Fruit fly (Drosophila melanogaster) whole organism, embryonic: ENCODE results near the gene Sgs5bis.

Experiments
- ATbp ChIP-seq: fragments of 200-800 bp; sonication (Bioruptor generic); optimal IDR thresholded peaks from 2 replicates; lab custom pipeline; 2017; ENCODE audit warnings: missing biosample characterization, mild to moderate bottlenecking, missing genetic modification characterization, missing genetic modification reagents
- Awh ChIP-seq: fragments of 200-800 bp; sonication (Bioruptor generic); IDR thresholded peaks from 2 replicates; pipeline ENCODE4, ENCODE4 v1.3.6; 2022; ENCODE audit warnings: missing biosample characterization, missing genetic modification characterization
- CG10431 ChIP-seq: fragments of 200-800 bp; sonication (Bioruptor generic); optimal IDR thresholded peaks from 3 replicates; lab custom pipeline; 2018; ENCODE audit warnings: missing biosample characterization, mild to moderate bottlenecking, missing genetic modification characterization
- CG12219 ChIP-seq: fragments of 200-800 bp; sonication (Bioruptor generic); optimal IDR thresholded peaks from 3 replicates; lab custom pipeline; 2018; ENCODE audit warnings: missing biosample characterization, mild to moderate bottlenecking, missing genetic modification characterization
- CG12236 ChIP-seq: fragments of 200-800 bp; sonication (Bioruptor generic); optimal IDR thresholded peaks from 2 replicates; lab custom pipeline; 2016; ENCODE audit warnings: missing biosample characterization, missing genetic modification characterization
- CG13287 ChIP-seq: fragments of 200-800 bp; sonication (Bioruptor generic); IDR thresholded peaks from 2 replicates; pipeline ENCODE4 v1.3.6; 2022; ENCODE audit warnings: missing biosample characterization, missing genetic modification characterization; ENCODE audit not compliant: partially characterized antibody
- CG13894 ChIP-seq: fragments of 200-800 bp; sonication (Bioruptor generic); optimal IDR thresholded peaks from 3 replicates; lab custom pipeline; 2018; ENCODE audit warnings: missing biosample characterization, mild to moderate bottlenecking, missing genetic modification characterization, moderate library complexity
- CG15073 ChIP-seq: fragments of 200-800 bp; sonication (Bioruptor generic); optimal IDR thresholded peaks from 2 replicates; lab custom pipeline; 2016; ENCODE audit warnings: missing biosample characterization, missing genetic modification characterization
- CG15696 ChIP-seq: fragments of 200-800 bp; sonication (Bioruptor generic); optimal IDR thresholded peaks from 2 replicates; lab custom pipeline; 2019; ENCODE audit warnings: missing biosample characterization, mild to moderate bottlenecking, missing genetic modification characterization, moderate library complexity
- CG17361 ChIP-seq: fragments of 200-800 bp; sonication (Bioruptor generic); IDR thresholded peaks from 3 replicates; pipeline ENCODE4 v1.3.6; 2022; ENCODE audit warnings: missing biosample characterization, missing genetic modification characterization
- CG18011 ChIP-seq: fragments of 200-800 bp; sonication (Bioruptor generic); optimal IDR thresholded peaks from 2 replicates; lab custom pipeline; 2017; ENCODE audit warnings: missing biosample characterization, missing genetic modification characterization, mild to moderate bottlenecking, moderate library complexity, missing genotype
- CG18599 ChIP-seq: fragments of 200-800 bp; sonication (Bioruptor generic); optimal IDR thresholded peaks from 3 replicates; lab custom pipeline; 2017; ENCODE audit warnings: missing biosample characterization, missing genetic modification characterization, mild to moderate bottlenecking, moderate library complexity, missing genetic modification reagents
- CG3281 ChIP-seq: fragments of 200-800 bp; sonication (Bioruptor generic); optimal IDR thresholded peaks from 3 replicates; lab custom pipeline; 2017; ENCODE audit warnings: missing biosample characterization, mild to moderate bottlenecking, missing genetic modification characterization
- CG34224 ChIP-seq: fragments of 200-800 bp; sonication (Bioruptor generic); IDR thresholded peaks from 3 replicates; pipeline ENCODE4 v1.3.6; 2022; ENCODE audit warnings: missing biosample characterization, missing genetic modification characterization; ENCODE audit not compliant: partially characterized antibody
- CG3847 ChIP-seq: fragments of 200-800 bp; sonication (Bioruptor generic); IDR thresholded peaks from 2 replicates; pipeline ENCODE4 v1.3.6; 2022; ENCODE audit warnings: missing biosample characterization, missing genetic modification characterization
- CG4282 ChIP-seq: fragments of 200-800 bp; sonication (Bioruptor generic); optimal IDR thresholded peaks from 2 replicates; lab custom pipeline; 2016; ENCODE audit warnings: missing biosample characterization, missing genetic modification characterization
- CG43689 ChIP-seq: fragments of 200-800 bp; sonication (Bioruptor generic); IDR thresholded peaks from 2 replicates; pipeline ENCODE4 v1.3.6; 2022; ENCODE audit warnings: missing biosample characterization, missing genetic modification characterization
- CG5953 ChIP-seq: fragments of 200-800 bp; sonication (Bioruptor generic); IDR thresholded peaks from 2 replicates; pipeline ENCODE4 v1.3.6; 2022; ENCODE audit warnings: missing biosample characterization, missing genetic modification characterization
- CG6854 ChIP-seq: fragments of 200-800 bp; sonication (Bioruptor generic); optimal IDR thresholded peaks from 3 replicates; lab custom pipeline; 2017; ENCODE audit warnings: missing biosample characterization, mild to moderate bottlenecking, missing genetic modification characterization
- CG8478 ChIP-seq: fragments of >200 bp; optimal IDR thresholded peaks from 2 replicates; lab custom pipeline; 2018
- CG9437 ChIP-seq: fragments of 200-800 bp; sonication (Bioruptor generic); optimal IDR thresholded peaks from 2 replicates; lab custom pipeline; 2018; ENCODE audit warnings: missing biosample characterization, mild to moderate bottlenecking, missing genetic modification characterization
- Dfd ChIP-seq, 2 experiments: fragments of >200 bp; optimal IDR thresholded peaks; 2 replicates each; lab custom pipeline; 2017; ENCODE audit warnings: missing biosample characterization in 2 of 2, missing genetic modification characterization in 2 of 2
- Dp ChIP-seq: fragments of 200-800 bp; sonication (Bioruptor generic); optimal IDR thresholded peaks from 2 replicates; lab custom pipeline; 2018; ENCODE audit warnings: missing biosample characterization, mild to moderate bottlenecking, missing genetic modification characterization, moderate library complexity
- Gug ChIP-seq: fragments of 200-800 bp; sonication (Bioruptor generic); IDR thresholded peaks from 4 replicates; pipeline ENCODE4 v1.3.6; 2022; ENCODE audit warnings: missing biosample characterization, missing genetic modification characterization
- Hr51 ChIP-seq, 2 experiments: fragments of 200-800 bp; sonication (Bioruptor generic); optimal IDR thresholded peaks; 2 replicates in 1 of 2; 3 replicates in 1 of 2; lab custom pipeline; 2016 to 2018; ENCODE audit warnings: missing biosample characterization in 2 of 2, missing genetic modification characterization in 2 of 2, mild to moderate bottlenecking in 1 of 2, moderate library complexity in 1 of 2
- Hr78 ChIP-seq, 2 experiments: fragments of 200-800 bp in 1 of 2; fragments of >200 bp in 1 of 2; sonication (Bioruptor generic) in 1 of 2; optimal IDR thresholded peaks; 2 replicates each; lab custom pipeline; 2017 to 2019; ENCODE audit warnings: missing biosample characterization in 2 of 2, missing genetic modification characterization in 2 of 2, mild to moderate bottlenecking in 1 of 2, moderate library complexity in 1 of 2
- Hsf ChIP-seq: fragments of 200-800 bp; sonication (Bioruptor generic); optimal IDR thresholded peaks from 3 replicates; lab custom pipeline; 2016; ENCODE audit warnings: missing biosample characterization, missing genetic modification characterization
- NC2α ChIP-seq: fragments of 200-800 bp; sonication (Bioruptor generic); optimal IDR thresholded peaks from 2 replicates; lab custom pipeline; 2016; ENCODE audit warnings: missing biosample characterization, missing genetic modification characterization
- Nf-YB ChIP-seq: fragments of 200-800 bp; sonication (Bioruptor generic); optimal IDR thresholded peaks from 3 replicates; lab custom pipeline; 2019; ENCODE audit warnings: missing biosample characterization, mild to moderate bottlenecking, missing genetic modification characterization, moderate library complexity
- TFAM ChIP-seq: fragments of 200-800 bp; sonication (Bioruptor generic); optimal IDR thresholded peaks from 2 replicates; lab custom pipeline; 2017; ENCODE audit warnings: missing biosample characterization, missing genetic modification characterization, inconsistent platforms
- abd-A ChIP-seq: fragments of 200-800 bp; sonication (Bioruptor generic); optimal IDR thresholded peaks from 3 replicates; lab custom pipeline; 2019; ENCODE audit warnings: missing biosample characterization, mild to moderate bottlenecking, missing genetic modification characterization, moderate library complexity
- bbx ChIP-seq: fragments of 200-800 bp; sonication (Bioruptor generic); IDR thresholded peaks from 2 replicates; pipeline ENCODE4 v1.3.6; 2022; ENCODE audit warnings: missing biosample characterization, missing genetic modification characterization; ENCODE audit not compliant: partially characterized antibody
- cad ChIP-seq: fragments of >200 bp; optimal IDR thresholded peaks from 2 replicates; lab custom pipeline; 2017; ENCODE audit warnings: missing biosample characterization, missing genetic modification characterization
- dpn ChIP-seq, 2 experiments: fragments of 200-800 bp; sonication (Bioruptor generic); optimal IDR thresholded peaks; 3 replicates each; lab custom pipeline; 2016; ENCODE audit warnings: missing biosample characterization in 2 of 2, missing genetic modification characterization in 2 of 2
- en ChIP-seq: fragments of 200-800 bp; sonication (Bioruptor generic); optimal IDR thresholded peaks from 2 replicates; lab custom pipeline; 2016; ENCODE audit warnings: missing biosample characterization, missing genetic modification characterization
- eve ChIP-seq, 2 experiments: fragments of >200 bp; optimal IDR thresholded peaks; 2 replicates each; lab custom pipeline; 2017; ENCODE audit warnings: missing biosample characterization in 2 of 2, missing genetic modification characterization in 2 of 2
- fd102C ChIP-seq: fragments of 200-800 bp; sonication (Bioruptor generic); optimal IDR thresholded peaks from 2 replicates; lab custom pipeline; 2018; ENCODE audit warnings: missing biosample characterization, mild to moderate bottlenecking, missing genetic modification characterization, moderate library complexity
- gt ChIP-seq: fragments of 200-800 bp; sonication (Bioruptor generic); IDR thresholded peaks from 2 replicates; pipeline ENCODE4 v1.3.6; 2022; ENCODE audit warnings: missing biosample characterization, missing genetic modification characterization
- nom ChIP-seq: fragments of 200-800 bp; sonication (Bioruptor generic); optimal IDR thresholded peaks from 2 replicates; lab custom pipeline; 2017; ENCODE audit warnings: missing biosample characterization, missing genetic modification characterization, mild to moderate bottlenecking, moderate library complexity, missing genetic modification reagents
- odd ChIP-seq: fragments of 200-800 bp; sonication (Bioruptor generic); optimal IDR thresholded peaks from 2 replicates; lab custom pipeline; 2017; ENCODE audit warnings: missing biosample characterization, mild to moderate bottlenecking, missing genetic modification characterization
- org-1 ChIP-seq: fragments of 200-800 bp; sonication (Bioruptor generic); optimal IDR thresholded peaks from 2 replicates; lab custom pipeline; 2017; ENCODE audit warnings: missing biosample characterization, missing genetic modification characterization
- pan ChIP-seq, 4 experiments: fragments of >200 bp in 3 of 4; fragments of 200-800 bp in 1 of 4; sonication (Bioruptor generic) in 1 of 4; optimal IDR thresholded peaks in 3 of 4; IDR thresholded peaks in 1 of 4; 2 replicates each; pipeline versions ENCODE4 v1.3.6 to Lab custom; 2017 to 2022; ENCODE audit warnings: missing biosample characterization in 2 of 4, missing genetic modification characterization in 2 of 4, mixed read lengths in 1 of 4
- pzg ChIP-seq: fragments of 200-800 bp; sonication (Bioruptor generic); optimal IDR thresholded peaks from 3 replicates; lab custom pipeline; 2018; ENCODE audit warnings: missing biosample characterization, mild to moderate bottlenecking, missing genetic modification characterization, moderate library complexity
- sim ChIP-seq: fragments of 200-800 bp; sonication (Bioruptor generic); IDR thresholded peaks from 2 replicates; pipeline ENCODE4 v1.3.6; 2022; ENCODE audit warnings: missing biosample characterization, missing genetic modification characterization
- sob ChIP-seq: fragments of 200-800 bp; sonication (Bioruptor generic); IDR thresholded peaks from 2 replicates; pipeline ENCODE4 v1.3.6; 2022; ENCODE audit warnings: missing biosample characterization, missing genetic modification characterization
- ssp ChIP-seq: fragments of 200-800 bp; sonication (Bioruptor generic); IDR thresholded peaks from 2 replicates; pipeline ENCODE4 v1.3.6; 2022; ENCODE audit warnings: missing biosample characterization, missing genetic modification characterization
- tin ChIP-seq: fragments of 200-800 bp; sonication (Bioruptor generic); optimal IDR thresholded peaks from 3 replicates; lab custom pipeline; 2016; ENCODE audit warnings: missing biosample characterization, missing genetic modification characterization
- tna ChIP-seq: fragments of 200-800 bp; sonication (Bioruptor generic); IDR thresholded peaks from 2 replicates; pipeline ENCODE4 v1.3.6; 2022; ENCODE audit warnings: missing biosample characterization, missing genetic modification characterization; ENCODE audit not compliant: partially characterized antibody

Sgs5bis gene

dm6 chr3R:17617121-17617975 lies 23.2 kb downstream of the Sgs5bis start (continued):
- TF ChIP-seq CG3281 (GFP tag; lab: Kevin White, UChicago) (peak; percentile 36), nom (GFP tag; lab: Kevin White, UChicago) (no peak), Gug (GFP tag; lab: Robert Waterston, UW) (no peak), Dfd (GFP tag; optimal IDR thresholded peaks at IDR 0.05; lab: Kevin White, UChicago) (no peak), CG15073 (GFP tag; lab: Kevin White, UChicago) (no peak), CG43689 (no peak), odd (GFP tag; lab: Kevin White, UChicago) (no peak), abd-A (tag; lab: Kevin White, UChicago) (peak; percentile 66), CG34224 (GFP tag; lab: Robert Waterston, UW) (peak; percentile 54; the same call in 2 of the 3 replicates), ATbp (GFP tag; lab: Kevin White, UChicago) (peak; percentile 9), cad (GFP tag; lab: Kevin White, UChicago) (no peak), ssp (GFP tag; lab: Robert Waterston, UW) (no peak), NC2α (GFP tag; lab: Kevin White, UChicago) (no peak), Dp (GFP tag; lab: Kevin White, UChicago) (no peak), pzg (no peak), CG10431 (GFP tag; lab: Kevin White, UChicago) (no peak), CG13287 (GFP tag; lab: Robert Waterston, UW) (no peak), CG4282 (no peak), eve (GFP tag; optimal IDR thresholded peaks at IDR 0.05; lab: Kevin White, UChicago) (peak in 1 of 2 experiments; percentile 55), gt (GFP tag; lab: Robert Waterston, UW) (no peak), CG8478 (lab: Kevin White, UChicago) (no peak), dpn (GFP tag; optimal IDR thresholded peaks at IDR 0.05; lab: Kevin White, UChicago) (peak; percentile 23 to 27), CG18011 (GFP tag; lab: Kevin White, UChicago) (no peak), sob (GFP tag; lab: Robert Waterston, UW) (0 out of 2 replicates have a peak, but pooled peaks have one; percentile 14), en (no peak), CG17361 (GFP tag; lab: Robert Waterston, UW) (no peak), Hr51 (GFP tag; optimal IDR thresholded peaks at IDR 0.05; lab: Kevin White, UChicago) (no peak), CG6854 (GFP tag; lab: Kevin White, UChicago) (peak; percentile 20), CG18599 (GFP tag; lab: Kevin White, UChicago) (no peak), Hsf (GFP tag; lab: Kevin White, UChicago) (peak; percentile 20), tin (GFP tag; lab: Kevin White, UChicago) (peak; percentile 5), TFAM (no peak), Hr78 (GFP tag; optimal IDR thresholded peaks at IDR 0.05; lab: Kevin White, UChicago) (no peak), CG12219 (GFP tag; lab: Kevin White, UChicago) (no peak), CG5953 (no peak), Awh (GFP tag; lab: Robert Waterston, UW) (0 out of 2 replicates have a peak, but pooled peaks have one; percentile 10), fd102C (GFP tag; lab: Kevin White, UChicago) (no peak), CG13894 (tag; lab: Kevin White, UChicago) (peak; percentile 41), CG3847 (GFP tag; lab: Robert Waterston, UW) (no peak), bbx (GFP tag; lab: Robert Waterston, UW) (peak; percentile 70), org-1 (GFP tag; lab: Kevin White, UChicago) (no peak), CG12236 (GFP tag; lab: Kevin White, UChicago) (no peak), sim (GFP tag; lab: Robert Waterston, UW) (no peak), Nf-YB (no peak), pan (optimal IDR thresholded peaks at IDR 0.05; lab: Kevin White, UChicago) (no peak), pan (GFP tag; optimal IDR thresholded peaks at IDR 0.05 in 1 of 2, IDR thresholded peaks at IDR 0.05 in 1 of 2) (peak in 1 of 2 experiments; percentile 11), CG9437 (GFP tag; lab: Kevin White, UChicago) (no peak), CG15696 (peak; percentile 20), tna (GFP tag; lab: Robert Waterston, UW) (no peak)
